Fruit fly (Drosophila melanogaster): ENCODE results near the gene CG16815.
"Not testable (repeated sequence)": the region's sequence is repeated elsewhere in the genome, so short reads cannot be mapped to it uniquely, and the experiment has no call there.

Gene CG16815

DNA sequence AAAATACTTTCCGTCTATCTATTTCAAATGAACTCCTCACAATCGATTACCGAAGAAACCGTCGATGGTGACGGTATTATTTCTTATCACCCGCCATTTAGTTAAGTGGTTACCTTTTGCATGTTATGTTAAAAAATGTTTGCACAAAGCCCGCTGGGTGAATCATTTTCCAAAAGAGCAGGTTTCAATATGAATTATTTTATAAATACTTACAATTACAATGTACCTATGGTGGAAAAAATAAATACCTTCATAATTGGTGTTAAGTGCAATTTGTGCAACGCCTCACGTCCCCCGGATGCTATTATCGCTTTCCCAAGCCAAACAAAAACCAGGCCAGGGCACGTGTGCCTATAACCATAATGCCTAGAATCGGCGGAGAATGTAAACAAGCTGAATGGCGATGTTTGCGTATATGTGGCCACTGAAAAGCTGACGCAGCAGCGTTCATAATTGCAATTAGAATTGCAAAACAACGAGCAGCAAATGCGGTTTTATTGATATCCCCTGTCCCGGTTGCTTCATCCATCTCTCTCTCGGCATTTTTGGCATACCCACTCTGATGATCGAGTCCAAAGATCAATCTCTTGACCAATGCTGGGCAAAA, 22.7 kb upstream of the CG16815 start:
- no peak for TF ChIP-seq h (optimal IDR thresholded peaks at IDR 0.05)
- no peak for TF ChIP-seq psq (optimal IDR thresholded peaks at IDR 0.05)
- TF ChIP-seq Sin3A (optimal IDR thresholded peaks at IDR 0.05): no peak
- TF ChIP-seq ttk (optimal IDR thresholded peaks at IDR 0.05): no peak
- no peak for TF ChIP-seq insv (optimal IDR thresholded peaks at IDR 0.05)
- no peak for TF ChIP-seq Myc (optimal IDR thresholded peaks at IDR 0.05)

DNA sequence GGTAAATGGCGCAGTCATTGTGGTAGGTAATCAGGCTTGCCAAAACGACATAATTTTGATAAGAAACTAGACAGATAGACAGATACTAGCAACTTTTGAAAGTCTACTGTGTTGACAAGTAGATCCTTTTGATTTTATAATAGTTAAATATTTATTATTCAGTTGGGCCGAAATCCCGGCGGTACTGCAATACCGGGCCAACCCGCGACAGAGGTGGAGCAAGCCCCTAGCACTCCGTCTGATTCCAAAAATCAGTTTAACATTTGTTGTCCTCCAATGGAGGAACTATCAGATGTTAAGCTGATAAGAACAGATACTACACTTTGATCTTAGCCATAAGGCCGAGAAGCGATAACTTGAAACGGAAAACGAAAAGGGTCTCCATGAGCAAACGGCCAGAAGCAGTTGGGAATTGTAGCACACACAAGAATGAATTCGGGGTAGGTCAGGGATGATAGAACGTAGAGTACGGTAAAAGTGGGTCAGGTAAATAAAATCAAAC, 17.8 kb upstream of the CG16815 start, which contains the start of gene CG15482:
Gene CG15482, minus strand, starts transcription at position 51 of the 502 bp plus-strand sequence.
- TF ChIP-seq psq, ttk, h (optimal IDR thresholded peaks at IDR 0.05): not testable (repeated sequence)

DNA sequence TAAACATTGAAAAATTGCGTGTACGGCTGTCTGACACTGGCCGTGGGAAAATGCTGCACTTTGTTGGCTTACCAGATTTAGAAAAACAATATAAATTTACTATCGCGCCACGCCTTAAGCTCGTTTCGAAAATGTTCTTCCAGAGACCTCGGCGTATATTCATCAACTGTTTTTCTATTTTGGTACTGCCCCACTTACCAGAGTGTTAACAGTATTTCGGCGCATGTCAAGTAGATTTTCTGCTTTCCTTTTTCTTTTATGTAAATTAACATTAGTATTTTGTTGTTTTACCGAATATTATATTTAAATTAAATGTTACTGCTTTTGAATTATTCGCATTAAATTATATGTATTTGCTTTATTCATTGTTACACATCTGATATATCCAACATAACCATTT, 14.6 kb upstream of the CG16815 start, which contains the start of gene kek4:
Gene kek4, minus strand, starts transcription at position 341 of the 400 bp plus-strand sequence.
- no peak for TF ChIP-seq Sin3A (optimal IDR thresholded peaks at IDR 0.05)
- no peak for TF ChIP-seq insv (optimal IDR thresholded peaks at IDR 0.05)
- TF ChIP-seq psq (optimal IDR thresholded peaks at IDR 0.05): no peak
- no peak for TF ChIP-seq ttk (optimal IDR thresholded peaks at IDR 0.05)
- TF ChIP-seq Myc (optimal IDR thresholded peaks at IDR 0.05): no peak

DNA sequence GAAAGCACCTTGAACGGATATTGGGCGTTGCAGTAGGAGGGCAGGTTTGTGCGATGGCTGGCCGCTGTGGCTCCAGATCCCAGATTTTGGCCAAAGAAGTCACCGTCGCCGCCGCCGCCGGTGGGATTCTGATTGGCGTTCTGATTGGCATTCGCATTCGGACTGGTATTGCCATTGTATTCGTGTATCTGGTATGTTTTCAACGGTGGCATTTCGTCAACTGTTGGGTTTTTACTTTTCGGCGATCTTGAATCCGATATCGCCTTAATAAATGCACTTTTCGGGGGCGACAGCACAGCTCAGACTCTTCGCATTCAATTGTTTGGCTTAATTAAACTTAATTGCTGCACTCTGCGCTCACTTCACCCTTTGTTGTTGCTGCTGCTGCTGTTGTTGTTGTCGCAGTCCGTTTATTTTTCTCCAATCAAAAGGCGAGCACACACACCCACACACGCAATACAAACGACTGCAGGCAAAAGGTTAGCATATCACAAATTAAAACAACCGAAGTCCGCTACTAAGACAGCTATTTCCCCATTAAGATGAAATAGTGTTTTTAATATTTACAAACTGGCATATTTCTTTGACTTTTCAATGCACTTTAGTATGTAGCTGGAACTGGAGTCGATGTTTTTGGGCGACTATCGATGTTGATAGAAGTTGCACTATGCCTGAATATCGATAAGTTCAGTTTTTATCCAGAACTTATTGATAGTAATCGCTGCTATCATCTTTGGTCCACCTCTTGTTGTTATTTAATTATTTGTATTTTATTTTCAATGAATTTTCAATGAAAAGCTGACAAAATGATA, 10.1 kb upstream of the CG16815 start, which contains the start of the genes CG9426 and mRF1:
Gene CG9426, minus strand, starts transcription at position 643 of the 812 bp plus-strand sequence.
Gene mRF1, plus strand, starts transcription at position 699 of the 812 bp plus-strand sequence.
- TF ChIP-seq insv (optimal IDR thresholded peaks at IDR 0.05) (no peak), Myc (optimal IDR thresholded peaks at IDR 0.05) (no peak), Sin3A (optimal IDR thresholded peaks at IDR 0.05) (no peak), ttk (optimal IDR thresholded peaks at IDR 0.05) (no peak), h (optimal IDR thresholded peaks at IDR 0.05) (no peak)

DNA sequence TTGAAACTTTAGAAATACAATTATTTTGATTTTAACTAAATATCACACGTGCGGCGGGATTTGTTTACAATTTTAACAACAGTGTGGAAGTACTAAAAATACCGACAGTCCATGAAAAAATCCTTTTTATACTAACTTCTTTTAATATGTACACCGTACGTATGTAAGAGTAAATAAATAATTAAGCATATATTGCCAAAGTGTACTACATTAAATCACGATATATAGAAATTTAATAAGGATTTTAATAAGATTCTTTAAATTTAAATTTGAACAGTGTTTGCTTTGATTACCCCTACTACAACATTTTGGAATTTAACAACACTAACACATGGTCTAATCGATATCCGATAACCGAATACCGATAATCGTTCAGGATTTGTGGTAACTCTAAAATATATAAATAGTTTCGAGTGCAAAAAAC, 7.4 kb upstream of the CG16815 start, which contains the start of the genes Ski6 and CG16812:
Gene Ski6, minus strand, starts transcription at position 205 of the 424 bp plus-strand sequence.
Gene CG16812, plus strand, starts transcription at position 363 of the 424 bp plus-strand sequence.
- TF ChIP-seq Sin3A (optimal IDR thresholded peaks at IDR 0.05) (no peak), insv (optimal IDR thresholded peaks at IDR 0.05) (no peak), h (optimal IDR thresholded peaks at IDR 0.05) (no peak), Myc (optimal IDR thresholded peaks at IDR 0.05) (no peak), psq (optimal IDR thresholded peaks at IDR 0.05) (no peak), ttk (optimal IDR thresholded peaks at IDR 0.05) (no peak)

DNA sequence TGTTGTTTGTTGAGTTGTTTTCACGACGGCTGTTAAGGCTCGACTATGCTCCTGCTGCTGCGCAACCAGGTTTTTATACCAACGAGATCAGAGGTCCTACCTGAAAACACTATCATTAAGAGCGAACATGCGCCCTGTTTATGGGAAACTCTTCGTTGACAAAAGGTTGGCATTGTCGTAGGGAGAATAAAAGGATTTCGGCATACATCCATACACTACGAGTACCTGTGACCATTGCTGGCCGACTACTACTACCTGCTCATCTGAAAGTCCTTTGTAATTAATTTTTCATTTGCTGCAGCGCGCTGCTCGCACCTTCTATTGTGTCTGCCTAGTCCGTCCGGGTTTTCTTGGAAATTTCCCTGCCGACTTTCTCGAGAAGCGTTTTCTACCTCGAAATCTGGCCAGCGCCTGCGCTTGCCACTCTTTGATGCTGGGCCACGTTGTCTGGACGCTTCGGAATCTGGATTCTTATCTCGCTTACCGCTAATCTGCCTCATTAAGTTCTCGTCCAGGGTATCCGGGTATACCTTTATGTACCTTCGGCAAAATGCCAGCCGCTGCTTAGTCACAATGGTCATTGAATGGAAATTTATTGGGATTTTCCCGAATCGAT, 4.3 kb upstream of the CG16815 start, which contains the start of gene CG15480:
Gene CG15480, minus strand, starts transcription at position 51 of the 616 bp plus-strand sequence.
- TF ChIP-seq Sin3A (optimal IDR thresholded peaks at IDR 0.05) (no peak), h (optimal IDR thresholded peaks at IDR 0.05) (no peak), ttk (optimal IDR thresholded peaks at IDR 0.05) (no peak), insv (optimal IDR thresholded peaks at IDR 0.05) (no peak), psq (optimal IDR thresholded peaks at IDR 0.05) (no peak), Myc (optimal IDR thresholded peaks at IDR 0.05) (no peak)

DNA sequence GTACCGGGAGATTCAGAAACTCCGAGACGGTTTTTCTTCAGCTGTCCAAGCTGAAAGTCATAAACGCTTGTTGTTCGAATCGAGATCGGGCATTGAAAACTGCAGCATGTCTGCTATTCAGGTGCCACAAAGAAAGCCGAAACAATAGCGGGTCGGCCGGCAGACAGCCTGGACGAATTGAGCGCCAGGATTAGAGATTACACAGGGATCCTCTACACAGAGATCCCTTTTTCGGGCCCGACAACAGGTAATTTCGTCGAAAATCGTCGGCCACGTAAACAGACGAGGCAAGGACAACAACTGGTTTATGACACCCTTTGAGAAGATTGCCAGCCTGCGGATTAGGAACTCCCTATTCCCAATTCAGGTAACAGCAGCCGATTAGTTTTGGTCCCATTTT, 2.4 kb upstream of the CG16815 start, which contains the start of gene CG16813:
Gene CG16813, plus strand, starts transcription at position 288 of the 400 bp plus-strand sequence.
- no peak for TF ChIP-seq h (optimal IDR thresholded peaks at IDR 0.05)
- TF ChIP-seq insv (optimal IDR thresholded peaks at IDR 0.05): no peak
- no peak for TF ChIP-seq Myc (optimal IDR thresholded peaks at IDR 0.05)
- no peak for TF ChIP-seq ttk (optimal IDR thresholded peaks at IDR 0.05)
- TF ChIP-seq psq (optimal IDR thresholded peaks at IDR 0.05): no peak
- TF ChIP-seq Sin3A (optimal IDR thresholded peaks at IDR 0.05): no peak

DNA sequence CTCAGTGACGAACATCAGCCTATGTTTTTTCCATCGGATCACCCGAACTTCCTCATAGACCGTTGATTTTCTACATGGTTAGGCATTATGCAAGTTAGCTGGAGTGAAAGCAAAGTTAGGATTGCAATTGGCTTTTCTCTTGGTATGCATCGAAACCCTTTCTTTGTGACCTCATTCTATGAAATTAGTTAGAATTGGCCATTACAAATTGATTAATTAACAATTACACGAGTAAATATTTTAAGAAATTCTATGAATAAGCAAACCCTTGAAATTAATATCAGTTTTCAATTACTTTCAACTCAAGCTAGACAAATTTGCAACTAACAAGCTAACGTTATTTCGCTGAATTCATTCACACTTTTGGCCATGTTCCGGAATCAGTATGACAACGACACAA, 2.1 kb downstream of the CG16815 start, which contains the start of gene Prosalpha6T:
Gene Prosalpha6T, plus strand, starts transcription at position 301 of the 400 bp plus-strand sequence.
- TF ChIP-seq h (optimal IDR thresholded peaks at IDR 0.05) (no peak), Myc (optimal IDR thresholded peaks at IDR 0.05) (no peak), psq (optimal IDR thresholded peaks at IDR 0.05) (no peak), insv (optimal IDR thresholded peaks at IDR 0.05) (no peak), Sin3A (optimal IDR thresholded peaks at IDR 0.05) (no peak), ttk (optimal IDR thresholded peaks at IDR 0.05) (no peak)

DNA sequence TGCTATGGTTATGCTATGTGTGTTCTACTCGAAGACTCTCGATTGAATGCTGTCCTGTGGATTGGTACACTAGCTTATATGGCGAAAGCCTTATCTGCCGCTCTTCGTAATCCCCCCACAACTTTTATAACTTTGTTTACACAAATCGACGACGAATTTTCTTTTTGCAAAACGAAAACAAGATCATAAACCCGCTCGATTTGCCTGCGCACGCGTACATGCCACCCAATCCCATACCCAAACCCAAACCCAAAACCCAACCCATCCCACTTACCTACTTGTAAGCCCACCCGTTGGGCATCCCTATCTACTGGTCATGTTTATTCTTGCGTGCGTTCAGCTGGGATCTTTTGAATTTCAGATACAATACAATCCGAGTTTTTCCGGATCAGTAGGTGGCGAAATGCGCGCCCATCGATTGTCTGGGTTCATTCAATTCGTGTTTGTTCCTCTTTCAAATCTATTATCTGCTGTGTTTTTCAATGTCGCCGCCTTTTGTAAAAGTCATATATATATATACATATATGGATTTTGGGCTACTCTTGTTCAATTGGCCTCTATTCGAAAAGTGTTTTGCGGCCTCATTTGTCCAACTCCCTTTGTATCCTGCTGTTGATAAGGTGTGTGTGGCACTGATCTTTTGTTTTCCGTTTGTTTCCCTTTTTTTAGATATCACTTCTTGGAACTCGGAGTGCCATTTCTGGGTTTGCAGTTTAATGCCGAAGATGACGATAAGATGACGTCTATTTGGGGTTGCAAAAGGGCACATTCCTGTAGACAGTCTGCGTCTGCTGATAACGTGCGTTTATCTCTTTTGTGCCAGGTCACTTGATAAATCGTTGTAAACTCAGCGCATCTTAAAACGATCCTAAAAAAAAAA, 5.2 kb downstream of the CG16815 start, which contains the start of gene Mabi:
Gene Mabi, minus strand, starts transcription at position 51 of the 880 bp plus-strand sequence.
- no peak for TF ChIP-seq ttk (optimal IDR thresholded peaks at IDR 0.05)
- no peak for TF ChIP-seq h (optimal IDR thresholded peaks at IDR 0.05)
- TF ChIP-seq Sin3A (optimal IDR thresholded peaks at IDR 0.05): no peak
- TF ChIP-seq Myc (optimal IDR thresholded peaks at IDR 0.05): no peak
- TF ChIP-seq insv (optimal IDR thresholded peaks at IDR 0.05): no peak
- no peak for TF ChIP-seq psq (optimal IDR thresholded peaks at IDR 0.05)

DNA sequence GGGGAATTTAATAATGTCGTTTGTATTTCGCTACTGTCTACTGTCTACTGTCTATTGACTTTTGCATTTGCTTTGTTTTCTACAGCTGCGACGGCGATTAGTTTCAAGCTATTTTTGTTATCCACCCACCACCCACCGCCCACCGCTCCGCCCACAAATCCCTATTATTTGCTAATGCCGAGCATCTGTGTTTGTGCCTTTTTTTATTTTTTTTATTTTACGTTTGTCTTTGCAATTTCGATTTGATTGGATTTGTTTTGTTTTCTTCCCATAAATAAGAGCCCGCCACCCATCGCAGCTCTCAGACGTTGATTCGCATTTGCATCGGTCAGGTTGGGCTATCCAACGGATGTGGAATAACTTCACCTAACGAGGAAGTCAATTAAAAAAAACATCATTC, 6.6 kb downstream of the CG16815 start, which contains the start of gene Jhbp14:
Gene Jhbp14, plus strand, starts transcription at position 301 of the 400 bp plus-strand sequence.
- no peak for TF ChIP-seq insv (optimal IDR thresholded peaks at IDR 0.05)
- no peak for TF ChIP-seq ttk (optimal IDR thresholded peaks at IDR 0.05)
- no peak for TF ChIP-seq Sin3A (optimal IDR thresholded peaks at IDR 0.05)
- TF ChIP-seq Myc (optimal IDR thresholded peaks at IDR 0.05): no peak
- no peak for TF ChIP-seq psq (optimal IDR thresholded peaks at IDR 0.05)
- TF ChIP-seq h (optimal IDR thresholded peaks at IDR 0.05): no peak
